Fruit fly (Drosophila melanogaster) Kc167 (cell line): Measurements from ENCODE around the gene CG34039.

ENCODE experiments used
- Myc ChIP-seq: fragments of >200 bp; optimal IDR thresholded peaks from 2 replicates; lab custom pipeline; 2017; ENCODE audit warnings: missing external identifiers
- h ChIP-seq: fragments of >200 bp; optimal IDR thresholded peaks from 3 replicates; lab custom pipeline; 2018; ENCODE audit warnings: missing external identifiers
- insv ChIP-seq: fragments of >200 bp; optimal IDR thresholded peaks from 3 replicates; lab custom pipeline; 2018; ENCODE audit warnings: missing external identifiers

- TF ChIP-seq Myc (lab: Kevin White, UChicago) (no peak), h (lab: Kevin White, UChicago) (no peak), insv (no peak)
Observed at dm6 chr3L:14559659-14560058, at the start of gene CG34039.
